Fruit fly (Drosophila melanogaster) whole organism, adult: ENCODE measurements around the gene tal-1A.

Experiments used
- CG14711 ChIP-seq: fragments of 200-800 bp; sonication (Bioruptor generic); optimal IDR thresholded peaks from 2 replicates; lab custom pipeline; 2018; ENCODE audit warnings: missing biosample characterization, mild to moderate bottlenecking, missing genetic modification characterization, moderate library complexity
- CG33017 ChIP-seq: fragments of 200-800 bp; sonication (Bioruptor generic); optimal IDR thresholded peaks from 2 replicates; lab custom pipeline; 2018; ENCODE audit warnings: missing biosample characterization, mild to moderate bottlenecking, missing genetic modification characterization, moderate library complexity
- CG5204 ChIP-seq: fragments of 200-800 bp; sonication (Bioruptor generic); optimal IDR thresholded peaks from 2 replicates; lab custom pipeline; 2016; ENCODE audit warnings: missing biosample characterization, missing genetic modification characterization
- CG7045 ChIP-seq: fragments of 200-800 bp; sonication (Bioruptor generic); optimal IDR thresholded peaks from 2 replicates; lab custom pipeline; 2017; ENCODE audit warnings: missing biosample characterization, mild to moderate bottlenecking, missing genetic modification characterization
- CG7101 ChIP-seq: fragments of 200-800 bp; sonication (Bioruptor generic); optimal IDR thresholded peaks from 2 replicates; lab custom pipeline; 2018; ENCODE audit warnings: missing biosample characterization, mild to moderate bottlenecking, missing genetic modification characterization, moderate library complexity
- Hr96 ChIP-seq: fragments of 200-800 bp; sonication (Bioruptor generic); optimal IDR thresholded peaks from 2 replicates; lab custom pipeline; 2016; ENCODE audit warnings: missing biosample characterization, missing genetic modification characterization
- Mnt ChIP-seq: fragments of 200-800 bp; sonication (Bioruptor generic); optimal IDR thresholded peaks from 2 replicates; lab custom pipeline; 2016; ENCODE audit warnings: missing biosample characterization, mild to moderate bottlenecking, missing genetic modification characterization
- bab1 ChIP-seq: fragments of 200-800 bp; sonication (Bioruptor generic); optimal IDR thresholded peaks from 3 replicates; lab custom pipeline; 2019; ENCODE audit warnings: missing biosample characterization, mild to moderate bottlenecking, missing genetic modification characterization, moderate library complexity
- cnc ChIP-seq, 2 experiments: fragments of >200 bp; optimal IDR thresholded peaks; 2 replicates each; lab custom pipeline; 2017
- kay ChIP-seq: fragments of 200-800 bp; sonication (Bioruptor generic); peaks from one replicate; lab custom pipeline; 2016; ENCODE audit warnings: missing biosample characterization, missing genetic modification characterization, borderline replicate concordance
- ovo ChIP-seq: fragments of 200-800 bp; sonication (Bioruptor generic); optimal IDR thresholded peaks from 2 replicates; lab custom pipeline; 2016; ENCODE audit warnings: missing biosample characterization, missing genetic modification characterization
- pad ChIP-seq: fragments of 200-800 bp; sonication (Bioruptor generic); optimal IDR thresholded peaks from 3 replicates; lab custom pipeline; 2017; ENCODE audit warnings: missing biosample characterization, missing genetic modification characterization, mild to moderate bottlenecking, moderate library complexity, missing genetic modification reagents
- tj ChIP-seq: fragments of 200-800 bp; sonication (Bioruptor generic); optimal IDR thresholded peaks from 3 replicates; lab custom pipeline; 2017; ENCODE audit warnings: missing biosample characterization, mild to moderate bottlenecking, missing genetic modification characterization, moderate library complexity

- TF ChIP-seq Hr96 (GFP tag; lab: Kevin White, UChicago): no peak
- TF ChIP-seq cnc (optimal IDR thresholded peaks at IDR 0.05; lab: Kevin White, UChicago): no peak
- no peak for TF ChIP-seq pad
- no peak for TF ChIP-seq kay (GFP tag; lab: Kevin White, UChicago)
- TF ChIP-seq bab1 (GFP tag; lab: Kevin White, UChicago): no peak
- TF ChIP-seq CG7045: no peak
- TF ChIP-seq CG7101 (tag; lab: Kevin White, UChicago): no peak
- no peak for TF ChIP-seq Mnt (GFP tag; lab: Kevin White, UChicago)
- TF ChIP-seq ovo (GFP tag; lab: Kevin White, UChicago): no peak
- no peak for TF ChIP-seq CG5204 (GFP tag; lab: Kevin White, UChicago)
- TF ChIP-seq CG33017: no peak
- TF ChIP-seq tj (GFP tag; lab: Kevin White, UChicago): no peak
- no peak for TF ChIP-seq CG14711
Observed at dm6 chr3R:13848272-13848671, 35.4 kb downstream of the tal-1A start.
